Fruit fly (Drosophila melanogaster) whole organism, prepupa: ENCODE results near the gene CG10654.

ENCODE experiments used
- Blimp-1 ChIP-seq: fragments of 200-800 bp; sonication (Bioruptor generic); optimal IDR thresholded peaks from 3 replicates; lab custom pipeline; 2017; ENCODE audit warnings: missing biosample characterization, missing genetic modification characterization, mild to moderate bottlenecking, moderate library complexity, missing genetic modification reagents
- CG10669 ChIP-seq: fragments of 200-800 bp; sonication (Bioruptor generic); optimal IDR thresholded peaks from 3 replicates; lab custom pipeline; 2018; ENCODE audit warnings: missing biosample characterization, mild to moderate bottlenecking, missing genetic modification characterization, moderate library complexity
- CG11762 ChIP-seq: fragments of 200-800 bp; sonication (Bioruptor generic); optimal IDR thresholded peaks from 3 replicates; lab custom pipeline; 2016; ENCODE audit warnings: missing biosample characterization, missing genetic modification characterization; ENCODE audit not compliant: insufficient read depth
- CG11902 ChIP-seq: fragments of 200-800 bp; sonication (Bioruptor generic); optimal IDR thresholded peaks from 3 replicates; lab custom pipeline; 2016; ENCODE audit warnings: missing biosample characterization, missing genetic modification characterization
- CG15336 ChIP-seq: fragments of 200-800 bp; sonication (Bioruptor generic); IDR thresholded peaks from 2 replicates; pipeline ENCODE4 v1.3.6; 2022; ENCODE audit warnings: missing biosample characterization, missing genetic modification characterization
- CG16779 ChIP-seq: fragments of 200-800 bp; sonication (Bioruptor generic); optimal IDR thresholded peaks from 3 replicates; lab custom pipeline; 2017; ENCODE audit warnings: missing biosample characterization, mild to moderate bottlenecking, missing genetic modification characterization
- CG31627 ChIP-seq: fragments of 200-800 bp; sonication (Bioruptor generic); optimal IDR thresholded peaks from 3 replicates; lab custom pipeline; 2016; ENCODE audit warnings: missing biosample characterization, missing genetic modification characterization
- CG4318 ChIP-seq: fragments of 200-800 bp; sonication (Bioruptor generic); optimal IDR thresholded peaks from 3 replicates; lab custom pipeline; 2017; ENCODE audit warnings: missing biosample characterization, mild to moderate bottlenecking, missing genetic modification characterization
- CG6163 ChIP-seq: fragments of 200-800 bp; sonication (Bioruptor generic); IDR thresholded peaks from 3 replicates; pipeline ENCODE4 v1.3.6; 2022; ENCODE audit warnings: missing biosample characterization, missing genetic modification characterization
- CG6276 ChIP-seq: fragments of 200-800 bp; sonication (Bioruptor generic); optimal IDR thresholded peaks from 2 replicates; lab custom pipeline; 2017; ENCODE audit warnings: missing biosample characterization, mild to moderate bottlenecking, missing genetic modification characterization
- CG6808 ChIP-seq: fragments of 200-800 bp; sonication (Bioruptor generic); optimal IDR thresholded peaks from 3 replicates; lab custom pipeline; 2017; ENCODE audit warnings: missing biosample characterization, missing genetic modification characterization, mild to moderate bottlenecking, moderate library complexity, missing genetic modification reagents
- CG6854 ChIP-seq: fragments of 200-800 bp; sonication (Bioruptor generic); optimal IDR thresholded peaks from 2 replicates; lab custom pipeline; 2017; ENCODE audit warnings: missing biosample characterization, mild to moderate bottlenecking, missing genetic modification characterization
- CG8119 ChIP-seq: fragments of 200-800 bp; sonication (Bioruptor generic); IDR thresholded peaks from 3 replicates; pipeline ENCODE4 v1.3.6; 2022; ENCODE audit warnings: missing biosample characterization, missing genetic modification characterization
- CG8319 ChIP-seq: fragments of 200-800 bp; sonication (Bioruptor generic); optimal IDR thresholded peaks from 3 replicates; lab custom pipeline; 2016; ENCODE audit warnings: missing biosample characterization, missing genetic modification characterization
- CG9139 ChIP-seq: fragments of 200-800 bp; sonication (Bioruptor generic); optimal IDR thresholded peaks from 3 replicates; lab custom pipeline; 2017; ENCODE audit warnings: missing biosample characterization, mild to moderate bottlenecking, missing genetic modification characterization
- Eip78C ChIP-seq: fragments of 200-800 bp; sonication (Bioruptor generic); peaks from one replicate; lab custom pipeline; 2016; ENCODE audit warnings: missing biosample characterization, missing genetic modification characterization
- Eip93F ChIP-seq: fragments of 200-800 bp; sonication (Bioruptor generic); optimal IDR thresholded peaks from 2 replicates; lab custom pipeline; 2016; ENCODE audit warnings: missing biosample characterization, mild to moderate bottlenecking, missing genetic modification characterization
- Ets21C ChIP-seq: fragments of 200-800 bp; sonication (Bioruptor generic); optimal IDR thresholded peaks from 3 replicates; lab custom pipeline; 2016; ENCODE audit warnings: missing biosample characterization, missing genetic modification characterization
- Hr39 ChIP-seq: fragments of 200-800 bp; sonication (Bioruptor generic); optimal IDR thresholded peaks from 2 replicates; lab custom pipeline; 2016; ENCODE audit warnings: missing biosample characterization, missing genetic modification characterization
- Met ChIP-seq: fragments of 200-800 bp; sonication (Bioruptor generic); optimal IDR thresholded peaks from 3 replicates; lab custom pipeline; 2016; ENCODE audit warnings: missing biosample characterization, missing genetic modification characterization
- OdsH ChIP-seq: fragments of 200-800 bp; sonication (Bioruptor generic); optimal IDR thresholded peaks from 3 replicates; lab custom pipeline; 2016; ENCODE audit warnings: missing biosample characterization, missing genetic modification characterization
- Sox102F ChIP-seq: fragments of 200-800 bp; sonication (Bioruptor generic); optimal IDR thresholded peaks from 2 replicates; lab custom pipeline; 2016; ENCODE audit warnings: missing biosample characterization, mild to moderate bottlenecking, missing genetic modification characterization
- Sox14 ChIP-seq: fragments of 200-800 bp; sonication (Bioruptor generic); optimal IDR thresholded peaks from 3 replicates; lab custom pipeline; 2016; ENCODE audit warnings: missing biosample characterization, missing genetic modification characterization
- Sox15 ChIP-seq: fragments of 200-800 bp; sonication (Bioruptor generic); optimal IDR thresholded peaks from 3 replicates; lab custom pipeline; 2016; ENCODE audit warnings: missing biosample characterization, missing genetic modification characterization
- acj6 ChIP-seq: fragments of 200-800 bp; sonication (Bioruptor generic); optimal IDR thresholded peaks from 3 replicates; lab custom pipeline; 2016; ENCODE audit warnings: missing biosample characterization, missing genetic modification characterization
- cyc ChIP-seq: fragments of 200-800 bp; sonication (Bioruptor generic); optimal IDR thresholded peaks from 3 replicates; lab custom pipeline; 2016; ENCODE audit warnings: missing biosample characterization, missing genetic modification characterization
- dsx ChIP-seq: fragments of 200-800 bp; optimal IDR thresholded peaks from 3 replicates; lab custom pipeline; 2019; ENCODE audit warnings: missing biosample characterization, mild to moderate bottlenecking, missing genetic modification characterization, moderate library complexity; ENCODE audit not compliant: poor library complexity, severe bottlenecking
- eg ChIP-seq: fragments of 200-800 bp; sonication (Bioruptor generic); IDR thresholded peaks from 3 replicates; pipeline ENCODE4 v1.3.6; 2022; ENCODE audit warnings: missing biosample characterization, missing genetic modification characterization
- esn ChIP-seq: fragments of 200-800 bp; sonication (Bioruptor generic); optimal IDR thresholded peaks from 2 replicates; lab custom pipeline; 2016; ENCODE audit warnings: missing biosample characterization, mild to moderate bottlenecking, missing genetic modification characterization, moderate library complexity
- fd59A ChIP-seq: fragments of 200-800 bp; sonication (Bioruptor generic); optimal IDR thresholded peaks from 2 replicates; lab custom pipeline; 2017; ENCODE audit warnings: missing biosample characterization, mild to moderate bottlenecking, missing genetic modification characterization, missing genetic modification reagents
- fd85E ChIP-seq: fragments of 200-800 bp; sonication (Bioruptor generic); optimal IDR thresholded peaks from 3 replicates; lab custom pipeline; 2016; ENCODE audit warnings: missing biosample characterization, missing genetic modification characterization
- pdm3 ChIP-seq: fragments of 200-800 bp; sonication (Bioruptor generic); optimal IDR thresholded peaks from 3 replicates; lab custom pipeline; 2016; ENCODE audit warnings: missing biosample characterization, missing genetic modification characterization
- salr ChIP-seq, 2 experiments: fragments of 200-800 bp; sonication (Bioruptor generic); optimal IDR thresholded peaks; 3 replicates each; lab custom pipeline; 2016 to 2018; ENCODE audit warnings: missing biosample characterization in 2 of 2, missing genetic modification characterization in 2 of 2, mild to moderate bottlenecking in 1 of 2
- ss ChIP-seq, 2 experiments: fragments of 200-800 bp; sonication (Bioruptor generic); optimal IDR thresholded peaks; 2 replicates in 1 of 2; 3 replicates in 1 of 2; lab custom pipeline; 2017 to 2018; ENCODE audit warnings: mild to moderate bottlenecking in 2 of 2, missing biosample characterization in 2 of 2, missing genetic modification characterization in 2 of 2, moderate library complexity in 1 of 2
- vri ChIP-seq: fragments of 200-800 bp; sonication (Bioruptor generic); optimal IDR thresholded peaks from 3 replicates; lab custom pipeline; 2016; ENCODE audit warnings: missing biosample characterization, mild to moderate bottlenecking, missing genetic modification characterization

Gene CG10654

DNA sequence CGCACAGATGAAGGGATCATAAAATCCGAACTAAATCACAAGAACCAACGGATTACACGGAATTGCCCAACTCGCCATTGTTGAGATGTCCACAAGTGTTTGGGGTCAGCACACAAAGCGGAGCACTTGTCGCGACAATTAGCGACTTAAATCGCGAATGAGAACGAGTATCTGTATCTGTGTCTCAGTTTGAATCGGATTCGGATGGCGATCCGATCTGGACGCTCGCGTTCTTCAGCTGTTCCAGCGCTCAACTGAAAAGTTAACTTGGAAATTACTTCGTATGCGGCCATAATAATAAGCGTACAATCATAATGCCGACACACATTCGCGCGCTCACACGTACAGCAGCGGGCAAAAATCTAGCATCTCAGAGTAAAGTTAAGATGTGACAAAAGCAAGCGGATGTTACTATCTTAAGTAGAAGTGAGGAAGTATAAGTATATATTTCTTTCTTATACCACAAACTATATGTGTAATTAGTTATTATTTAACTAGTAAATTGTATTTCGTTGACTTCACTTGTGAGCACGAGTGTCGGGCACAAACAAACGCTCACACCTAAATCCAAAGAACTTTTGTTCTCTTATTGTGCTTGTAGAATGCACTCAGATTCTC, 17.1 kb downstream of the CG10654 start, which contains the start of gene CG10660 (continued):
- TF ChIP-seq fd59A (GFP tag; lab: Kevin White, UChicago), result peak; percentile 80
- peak; percentile 95 for TF ChIP-seq OdsH (GFP tag; lab: Kevin White, UChicago)
- TF ChIP-seq Sox14 (GFP tag; lab: Kevin White, UChicago), result peak; percentile 93
- peak; percentile 77 for TF ChIP-seq CG6854 (GFP tag; lab: Kevin White, UChicago)
- peak; percentile 80 for TF ChIP-seq Sox15
- peak; percentile 93 for TF ChIP-seq Met
- TF ChIP-seq CG9139 (GFP tag; lab: Kevin White, UChicago), result peak; percentile 64
- TF ChIP-seq CG11762 (GFP tag; lab: Kevin White, UChicago), result peak; percentile 87
- TF ChIP-seq CG10669, result peak; percentile 86
- peak; percentile 77 for TF ChIP-seq Ets21C (GFP tag; lab: Kevin White, UChicago)
- TF ChIP-seq Hr39 (GFP tag; lab: Kevin White, UChicago), result peak; percentile 85
- peak; percentile 67 to 78 for TF ChIP-seq ss (GFP tag; optimal IDR thresholded peaks at IDR 0.05; lab: Kevin White, UChicago)
- peak; percentile 95 for TF ChIP-seq esn (GFP tag; lab: Kevin White, UChicago)
- TF ChIP-seq CG31627, result peak; percentile 88
- peak; percentile 65 for TF ChIP-seq Blimp-1 (GFP tag; lab: Kevin White, UChicago)
- TF ChIP-seq pdm3 (GFP tag; lab: Kevin White, UChicago), result peak; percentile 94
- peak; percentile 84 for TF ChIP-seq CG4318 (GFP tag; lab: Kevin White, UChicago)
- peak; percentile 91 for TF ChIP-seq vri (GFP tag; lab: Kevin White, UChicago)
- TF ChIP-seq CG11902 (GFP tag; lab: Kevin White, UChicago), result peak; percentile 80

DNA sequence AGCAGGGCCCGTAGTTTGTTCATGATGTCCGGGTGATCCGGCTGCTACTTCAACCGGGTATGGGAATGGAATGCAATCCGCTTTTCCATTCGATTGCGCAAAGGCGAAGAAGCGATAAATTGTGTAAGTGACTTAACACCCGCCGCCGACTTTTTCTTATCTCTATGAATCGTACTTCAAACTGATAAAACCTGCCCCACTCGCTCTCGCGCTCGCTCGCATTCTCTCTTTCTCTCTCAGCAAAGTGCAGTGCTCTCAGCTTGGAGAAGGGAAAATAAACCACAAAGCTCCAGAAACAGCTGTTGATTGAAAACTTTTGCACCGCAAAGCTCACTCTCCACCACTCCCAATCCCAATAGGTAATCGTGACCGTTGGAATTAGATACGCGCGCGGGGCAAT, 17.7 kb downstream of the CG10654 start:
- TF ChIP-seq CG16779 (tag; lab: Kevin White, UChicago) (peak; percentile 27), Sox15 (no peak), CG15336 (GFP tag; lab: Robert Waterston, UW) (peak; percentile 37; the same call in 1 of the 2 replicates), fd85E (peak; percentile 42), CG8319 (no peak), CG8119 (GFP tag; lab: Robert Waterston, UW) (peak; percentile 57; the same call in 2 of the 3 replicates), Sox14 (GFP tag; lab: Kevin White, UChicago) (no peak), acj6 (GFP tag; lab: Kevin White, UChicago) (no peak), CG11762 (GFP tag; lab: Kevin White, UChicago) (no peak), Sox102F (GFP tag; lab: Kevin White, UChicago) (peak; percentile 24), dsx (GFP tag; lab: Kevin White, UChicago) (no peak), salr (GFP tag; optimal IDR thresholded peaks at IDR 0.05; lab: Kevin White, UChicago) (no peak), eg (GFP tag; lab: Robert Waterston, UW) (peak; percentile 56; the same call in 2 of the 3 replicates), ss (GFP tag; optimal IDR thresholded peaks at IDR 0.05; lab: Kevin White, UChicago) (peak in 1 of 2 experiments; percentile 4), CG6854 (GFP tag; lab: Kevin White, UChicago) (peak; percentile 42), CG6808 (GFP tag; lab: Kevin White, UChicago) (no peak), CG6276 (peak; percentile 63), Eip78C (GFP tag; lab: Kevin White, UChicago) (peak; percentile 27), CG6163 (peak; percentile 55; the same call in 2 of the 3 replicates), Eip93F (no peak), CG9139 (GFP tag; lab: Kevin White, UChicago) (peak; percentile 15), cyc (no peak), vri (GFP tag; lab: Kevin White, UChicago) (peak; percentile 92), Ets21C (GFP tag; lab: Kevin White, UChicago) (no peak), pdm3 (GFP tag; lab: Kevin White, UChicago) (no peak)
- TF ChIP-seq, all 60 proteins: peak for 13

- TF ChIP-seq salr (GFP tag; optimal IDR thresholded peaks at IDR 0.05; lab: Kevin White, UChicago), result no peak
Measured at dm6 chr3L:12486175-12486574, 21.5 kb downstream of the CG10654 start.
